Worm (Caenorhabditis elegans) whole organism, L2 larva: ENCODE measurements around the gene srt-69.

Source experiments
- C34F6.9 ChIP-seq: fragments of 150-350 bp; optimal IDR thresholded peaks from 2 replicates; lab custom pipeline; 2014; ENCODE audit warnings: missing biosample characterization, missing genetic modification characterization
- F13H6.1 ChIP-seq: sonication (generic microtip); optimal IDR thresholded peaks from 2 replicates; lab custom pipeline; 2016; ENCODE audit warnings: missing genetic modification characterization, missing compliant biosample characterization
- R02D3.7 ChIP-seq: fragments of 150-350 bp; optimal IDR thresholded peaks from 2 replicates; lab custom pipeline; 2014; ENCODE audit warnings: missing biosample characterization, missing genetic modification characterization
- Y55F3AM.14 ChIP-seq: fragments of 200-800 bp; sonication (Bioruptor generic); optimal IDR thresholded peaks from 2 replicates; lab custom pipeline; 2018; ENCODE audit warnings: mild to moderate bottlenecking, missing genetic modification characterization, missing compliant biosample characterization
- alr-1 ChIP-seq: fragments of 150-350 bp; optimal IDR thresholded peaks from 2 replicates; lab custom pipeline; 2014; ENCODE audit warnings: missing biosample characterization, missing genetic modification characterization
- aly-2 ChIP-seq: fragments of 150-350 bp; optimal IDR thresholded peaks from 2 replicates; lab custom pipeline; 2014; ENCODE audit warnings: missing biosample characterization, missing genetic modification characterization
- blmp-1 ChIP-seq: sonication (generic microtip); optimal IDR thresholded peaks from 2 replicates; lab custom pipeline; 2017; ENCODE audit warnings: missing genetic modification characterization, mild to moderate bottlenecking, missing compliant biosample characterization, antibody characterized with exemption, moderate library complexity; ENCODE audit not compliant: insufficient read depth
- ceh-16 ChIP-seq: fragments of 150-350 bp; optimal IDR thresholded peaks from 2 replicates; lab custom pipeline; 2014; ENCODE audit warnings: missing biosample characterization, missing genetic modification characterization
- ceh-82 ChIP-seq: fragments of 150-350 bp; optimal IDR thresholded peaks from 2 replicates; lab custom pipeline; 2014; ENCODE audit warnings: missing biosample characterization, missing genetic modification characterization
- crh-2 ChIP-seq: sonication (generic microtip); optimal IDR thresholded peaks from 2 replicates; lab custom pipeline; 2017; ENCODE audit warnings: missing biosample characterization, missing genetic modification characterization
- dmd-4 ChIP-seq: sonication (generic microtip); optimal IDR thresholded peaks from 2 replicates; lab custom pipeline; 2017; ENCODE audit warnings: missing biosample characterization, missing genetic modification characterization
- egl-27 ChIP-seq: sonication (generic microtip); optimal IDR thresholded peaks from 3 replicates; lab custom pipeline; 2017; ENCODE audit warnings: missing biosample characterization, missing genetic modification reagents, missing genetic modification characterization
- fos-1 ChIP-seq: fragments of 150-350 bp; optimal IDR thresholded peaks from 2 replicates; lab custom pipeline; 2014; ENCODE audit warnings: missing biosample characterization, missing genetic modification characterization
- gmeb-1 ChIP-seq: fragments of 150-350 bp; optimal IDR thresholded peaks from 2 replicates; lab custom pipeline; 2014; ENCODE audit warnings: missing biosample characterization, missing genetic modification characterization
- lin-11 ChIP-seq: fragments of 150-350 bp; sonication (generic microtip); optimal IDR thresholded peaks from 2 replicates; lab custom pipeline; 2014; ENCODE audit warnings: missing biosample characterization, missing genetic modification characterization, inconsistent platforms, mixed read lengths
- lin-13 ChIP-seq: fragments of 150-350 bp; optimal IDR thresholded peaks from 2 replicates; lab custom pipeline; 2014; ENCODE audit warnings: missing biosample characterization, missing genetic modification reagents, missing genetic modification characterization
- lsy-2 ChIP-seq, 2 experiments: fragments of 150-350 bp in 1 of 2; sonication (generic microtip) in 1 of 2; optimal IDR thresholded peaks; 2 replicates each; lab custom pipeline; 2014 to 2017; ENCODE audit warnings: missing biosample characterization in 2 of 2, missing genetic modification characterization in 2 of 2
- mab-5 ChIP-seq: fragments of 150-350 bp; optimal IDR thresholded peaks from 2 replicates; lab custom pipeline; 2014; ENCODE audit warnings: missing biosample characterization, missing genetic modification characterization
- mbf-1 ChIP-seq: sonication (generic microtip); optimal IDR thresholded peaks from 2 replicates; lab custom pipeline; 2017; ENCODE audit warnings: missing biosample characterization, missing genetic modification characterization
- mdl-1 ChIP-seq, 2 experiments: fragments of 150-350 bp in 1 of 2; sonication (generic microtip) in 1 of 2; optimal IDR thresholded peaks; 2 replicates each; lab custom pipeline; 2017; ENCODE audit warnings: missing biosample characterization in 2 of 2, missing genetic modification characterization in 2 of 2
- nhr-11 ChIP-seq: fragments of 150-350 bp; optimal IDR thresholded peaks from 2 replicates; lab custom pipeline; 2014; ENCODE audit warnings: missing biosample characterization, missing genetic modification characterization
- nhr-129 ChIP-seq: fragments of 150-350 bp; optimal IDR thresholded peaks from 2 replicates; lab custom pipeline; 2014; ENCODE audit warnings: missing biosample characterization, missing genetic modification characterization
- nhr-21 ChIP-seq: fragments of 150-350 bp; optimal IDR thresholded peaks from 2 replicates; lab custom pipeline; 2014; ENCODE audit warnings: missing biosample characterization, missing genetic modification characterization
- nhr-23 ChIP-seq: fragments of 150-350 bp; optimal IDR thresholded peaks from 2 replicates; lab custom pipeline; 2014; ENCODE audit warnings: missing biosample characterization, missing genetic modification reagents, missing genetic modification characterization
- nhr-25 ChIP-seq: fragments of 150-350 bp; sonication (generic microtip); optimal IDR thresholded peaks from 3 replicates; lab custom pipeline; 2014; ENCODE audit warnings: missing biosample characterization, missing genetic modification characterization
- nhr-6 ChIP-seq: fragments of 150-350 bp; optimal IDR thresholded peaks from 2 replicates; lab custom pipeline; 2014; ENCODE audit warnings: missing biosample characterization, missing genetic modification characterization
- sem-4 ChIP-seq: fragments of 150-350 bp; optimal IDR thresholded peaks from 2 replicates; lab custom pipeline; 2014; ENCODE audit warnings: missing biosample characterization, missing genetic modification reagents, missing genetic modification characterization
- sma-3 ChIP-seq: sonication (generic microtip); optimal IDR thresholded peaks from 2 replicates; lab custom pipeline; 2016; ENCODE audit warnings: missing genetic modification reagents, missing genetic modification characterization, missing compliant biosample characterization
- sma-9 ChIP-seq, 2 experiments: fragments of 150-350 bp in 1 of 2; sonication (generic microtip) in 1 of 2; optimal IDR thresholded peaks; 2 replicates each; lab custom pipeline; 2014 to 2016; ENCODE audit warnings: missing genetic modification characterization in 2 of 2, mild to moderate bottlenecking in 1 of 2, missing biosample characterization in 1 of 2, missing compliant biosample characterization in 1 of 2, missing genetic modification reagents in 1 of 2, moderate library complexity in 1 of 2
- unc-39 ChIP-seq: fragments of 150-350 bp; optimal IDR thresholded peaks from 2 replicates; lab custom pipeline; 2014; ENCODE audit warnings: missing biosample characterization, missing genetic modification characterization
- unc-55 ChIP-seq: fragments of 150-350 bp; sonication (generic microtip); optimal IDR thresholded peaks from 3 replicates; lab custom pipeline; 2014; ENCODE audit warnings: missing biosample characterization, missing genetic modification reagents, missing genetic modification characterization
- unc-62 ChIP-seq: fragments of 150-350 bp; optimal IDR thresholded peaks from 2 replicates; lab custom pipeline; 2014; ENCODE audit warnings: missing biosample characterization, missing genetic modification reagents, missing genetic modification characterization
- ztf-4 ChIP-seq: fragments of 150-350 bp; optimal IDR thresholded peaks from 2 replicates; lab custom pipeline; 2014; ENCODE audit warnings: missing biosample characterization, missing genetic modification characterization

Gene srt-69

DNA sequence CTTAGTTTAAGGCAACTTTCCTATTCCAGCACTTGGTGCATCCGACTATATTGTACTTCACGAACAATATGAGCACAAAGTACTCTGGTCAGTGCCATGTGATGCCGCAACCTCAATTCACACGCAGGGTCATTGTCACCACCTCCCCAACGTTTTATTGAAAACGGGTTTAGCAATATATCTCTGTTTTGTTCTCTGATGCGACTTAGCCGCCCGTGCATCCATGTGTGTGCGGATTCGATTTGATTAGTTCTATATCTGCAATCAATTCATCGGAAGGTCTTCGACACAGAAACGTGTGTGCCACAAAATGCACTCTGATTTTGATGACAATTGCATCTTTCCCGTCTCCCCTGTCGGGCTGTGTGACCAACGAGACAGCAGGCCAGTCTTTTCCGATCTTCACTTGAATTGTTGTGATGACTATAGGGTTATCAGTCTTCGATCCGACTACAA, 7.2 kb upstream of the srt-69 start (continued):
- TF ChIP-seq nhr-23 (tag; lab: Kevin White, UChicago) (no peak), lin-13 (GFP tag; lab: Kevin White, UChicago) (no peak), sma-3 (GFP tag; lab: Kevin White, UChicago) (peak; percentile 26), sma-9 (GFP tag; optimal IDR thresholded peaks at IDR 0.05; lab: Kevin White, UChicago) (peak; percentile 86), sma-9 (tag; optimal IDR thresholded peaks at IDR 0.05; lab: Kevin White, UChicago) (peak; percentile 29), egl-27 (tag; lab: Kevin White, UChicago) (no peak), unc-62 (GFP tag; lab: Kevin White, UChicago) (no peak), nhr-6 (no peak), C34F6.9 (tag; lab: Kevin White, UChicago) (no peak), nhr-25 (no peak), ceh-16 (tag; lab: Kevin White, UChicago) (no peak), Y55F3AM.14 (GFP tag; lab: Kevin White, UChicago) (no peak), ceh-82 (tag; lab: Kevin White, UChicago) (no peak), ztf-4 (no peak), fos-1 (tag; lab: Kevin White, UChicago) (no peak), gmeb-1 (peak; percentile 28), crh-2 (tag; lab: Kevin White, UChicago) (no peak), nhr-11 (tag; lab: Kevin White, UChicago) (no peak)
- TF ChIP-seq, all 48 proteins: peak for 8

DNA sequence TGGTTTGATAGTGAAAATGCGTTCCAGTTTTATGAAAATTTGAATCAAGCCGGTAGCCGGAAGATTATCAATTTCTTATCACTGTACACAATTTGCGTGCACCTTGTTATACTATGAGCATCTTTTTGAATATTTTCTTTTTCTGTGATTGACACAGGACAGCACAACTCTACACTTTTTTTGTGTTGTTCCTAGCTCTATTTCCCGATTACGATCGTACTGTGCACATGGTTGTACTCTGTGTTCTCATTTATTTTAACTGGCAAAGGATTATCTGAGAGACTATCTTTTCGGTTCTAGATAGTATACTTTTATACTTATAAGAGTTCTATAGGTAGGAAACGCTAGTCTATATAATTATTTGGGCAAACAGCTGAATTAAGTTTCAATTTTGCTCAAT, 6.6 kb upstream of the srt-69 start:
- TF ChIP-seq sma-9 (GFP tag; optimal IDR thresholded peaks at IDR 0.05; lab: Kevin White, UChicago) = peak; percentile 6
- no peak for TF ChIP-seq sma-9 (tag; optimal IDR thresholded peaks at IDR 0.05; lab: Kevin White, UChicago)
- TF ChIP-seq alr-1 (tag; lab: Kevin White, UChicago) = no peak

DNA sequence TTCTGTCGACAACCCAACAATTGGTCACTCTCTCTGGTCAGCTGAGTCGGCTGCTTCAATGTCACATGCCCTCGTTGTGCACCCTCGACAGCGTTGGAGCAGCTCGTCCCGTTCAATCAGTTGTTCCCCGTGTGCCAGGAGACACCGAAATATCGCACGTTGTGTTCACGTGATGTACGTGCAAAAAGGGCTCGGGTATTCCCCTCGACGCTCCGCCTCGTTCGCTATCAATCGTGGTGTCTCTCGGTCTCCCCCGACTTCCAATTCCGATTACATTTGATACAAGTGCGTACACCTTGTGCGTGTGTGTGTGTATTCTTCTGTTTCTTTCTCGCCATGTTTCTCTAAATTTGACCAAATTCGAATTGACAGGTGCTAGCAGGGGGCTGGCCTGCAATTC, 6.0 kb upstream of the srt-69 start:
- peak; percentile 69 for TF ChIP-seq sma-3 (GFP tag; lab: Kevin White, UChicago)
- no peak for TF ChIP-seq R02D3.7
- peak in 1 of 2 experiments; percentile 71 for TF ChIP-seq mdl-1 (tag; optimal IDR thresholded peaks at IDR 0.05; lab: Kevin White, UChicago)
- peak; percentile 27 for TF ChIP-seq lin-11
- no peak for TF ChIP-seq dmd-4 (tag; lab: Kevin White, UChicago)
- TF ChIP-seq fos-1 (tag; lab: Kevin White, UChicago) = peak; percentile 30
- TF ChIP-seq Y55F3AM.14 (GFP tag; lab: Kevin White, UChicago) = peak; percentile 1
- peak; percentile 17 for TF ChIP-seq blmp-1 (tag; lab: Kevin White, UChicago)
- TF ChIP-seq mbf-1 = no peak
- TF ChIP-seq C34F6.9 (tag; lab: Kevin White, UChicago) = peak; percentile 29
- no peak for TF ChIP-seq ceh-16 (tag; lab: Kevin White, UChicago)
- peak; percentile 99 for TF ChIP-seq sma-9 (GFP tag; optimal IDR thresholded peaks at IDR 0.05; lab: Kevin White, UChicago)
- no peak for TF ChIP-seq sma-9 (tag; optimal IDR thresholded peaks at IDR 0.05; lab: Kevin White, UChicago)
- TF ChIP-seq gmeb-1 = peak; percentile 61
- TF ChIP-seq crh-2 (tag; lab: Kevin White, UChicago) = peak; percentile 56
- peak; percentile 68 for TF ChIP-seq nhr-21 (tag; lab: Kevin White, UChicago)
- peak; percentile 95 for TF ChIP-seq F13H6.1 (tag; lab: Kevin White, UChicago)
- no peak for TF ChIP-seq mab-5
- peak; percentile 84 for TF ChIP-seq nhr-129 (tag; lab: Kevin White, UChicago)
- TF ChIP-seq lsy-2 (tag; optimal IDR thresholded peaks at IDR 0.05; lab: Kevin White, UChicago) = peak in 1 of 2 experiments; percentile 58
- TF ChIP-seq, all 48 proteins: peak for 14

DNA sequence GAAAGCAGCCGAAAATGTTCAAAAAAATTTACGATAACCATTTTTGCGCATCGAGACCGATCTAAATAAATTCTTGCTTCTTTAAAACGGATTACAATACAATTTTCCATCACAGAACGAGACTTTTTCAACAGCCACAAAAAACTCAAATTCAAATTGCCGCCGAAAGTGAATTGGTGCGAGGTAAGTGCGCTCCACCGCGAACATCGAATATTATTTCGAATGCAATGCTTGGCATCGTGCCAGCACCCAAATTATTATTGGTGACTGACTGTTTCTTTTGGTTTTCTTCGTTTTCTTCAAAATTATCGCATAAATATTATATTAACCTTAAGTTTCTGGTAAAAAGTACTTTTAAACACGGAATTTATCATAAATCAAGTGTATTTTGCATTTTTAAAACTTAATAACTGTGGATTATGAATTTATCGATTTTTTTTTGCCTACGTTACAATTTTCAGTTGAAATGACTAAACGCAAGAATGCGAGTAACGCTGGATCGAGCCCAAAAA, 3.6 kb upstream of the srt-69 start, which contains the start of gene penr-1:
TSS of gene penr-1 (plus strand) at position 462 of the 512 bp plus-strand sequence.
- TF ChIP-seq R02D3.7 (no peak), sma-9 (GFP tag; optimal IDR thresholded peaks at IDR 0.05; lab: Kevin White, UChicago) (peak; percentile 74), sma-9 (tag; optimal IDR thresholded peaks at IDR 0.05; lab: Kevin White, UChicago) (no peak), sma-3 (GFP tag; lab: Kevin White, UChicago) (peak; percentile 41), aly-2 (tag; lab: Kevin White, UChicago) (no peak), unc-39 (no peak), alr-1 (tag; lab: Kevin White, UChicago) (no peak), fos-1 (tag; lab: Kevin White, UChicago) (peak; percentile 15), F13H6.1 (tag; lab: Kevin White, UChicago) (peak; percentile 40), gmeb-1 (peak; percentile 92), nhr-25 (peak; percentile 46), blmp-1 (tag; lab: Kevin White, UChicago) (no peak), lin-11 (peak; percentile 18), C34F6.9 (tag; lab: Kevin White, UChicago) (peak; percentile 76), nhr-129 (tag; lab: Kevin White, UChicago) (peak; percentile 57), unc-55 (GFP tag; lab: Kevin White, UChicago) (peak; percentile 71), sem-4 (tag; lab: Kevin White, UChicago) (peak; percentile 49), lin-13 (GFP tag; lab: Kevin White, UChicago) (peak; percentile 35), lsy-2 (tag; optimal IDR thresholded peaks at IDR 0.05; lab: Kevin White, UChicago) (peak; percentile 3 to 74), crh-2 (tag; lab: Kevin White, UChicago) (peak; percentile 62)
